Worm (Caenorhabditis elegans) whole organism, L4 larva: Measurements from ENCODE around the gene srv-1.

Experiments used
- T20F7.1 ChIP-seq: fragments of 200-800 bp; sonication (Bioruptor generic); optimal IDR thresholded peaks from 2 replicates; lab custom pipeline; 2018; ENCODE audit warnings: mild to moderate bottlenecking, missing genetic modification characterization, missing compliant biosample characterization
- Y105C5A.15 ChIP-seq: fragments of 200-800 bp; sonication (Bioruptor generic); IDR thresholded peaks from 2 replicates; pipeline ENCODE4 v1.3.6; 2022; ENCODE audit warnings: missing genetic modification characterization, missing compliant biosample characterization
- aha-1 ChIP-seq: fragments of 150-350 bp; peaks from one replicate; lab custom pipeline; 2014; ENCODE audit warnings: missing biosample characterization, missing genetic modification characterization
- ama-1 ChIP-seq: fragments of 150-350 bp; optimal IDR thresholded peaks from 2 replicates; lab custom pipeline; 2014; ENCODE audit warnings: inconsistent platforms, mixed read lengths
- arid-1 ChIP-seq: fragments of 200-800 bp; sonication (Bioruptor generic); conservative IDR thresholded peaks from 2 replicates; pipeline ENCODE4 v1.3.6; 2022; ENCODE audit warnings: missing genetic modification reagents, missing genetic modification characterization, missing compliant biosample characterization
- ceh-32 ChIP-seq: sonication (generic microtip); optimal IDR thresholded peaks from 2 replicates; lab custom pipeline; 2016; ENCODE audit warnings: mild to moderate bottlenecking, missing genetic modification characterization, missing compliant biosample characterization; ENCODE audit not compliant: poor library complexity
- ceh-44 ChIP-seq: fragments of 200-800 bp; sonication (Bioruptor generic); IDR thresholded peaks from 2 replicates; pipeline ENCODE4 v1.3.6; 2022; ENCODE audit warnings: missing genetic modification reagents, missing genetic modification characterization, missing compliant biosample characterization
- ceh-82 ChIP-seq: sonication (generic microtip); optimal IDR thresholded peaks from 2 replicates; lab custom pipeline; 2017; ENCODE audit warnings: missing biosample characterization, missing genetic modification characterization
- cey-2 ChIP-seq: sonication (generic microtip); optimal IDR thresholded peaks from 3 replicates; lab custom pipeline; 2017; ENCODE audit warnings: missing genetic modification characterization, mild to moderate bottlenecking, missing compliant biosample characterization, antibody characterized with exemption, borderline replicate concordance; ENCODE audit not compliant: insufficient read depth
- dmd-6 ChIP-seq: fragments of 200-800 bp; sonication (Bioruptor generic); IDR thresholded peaks from 2 replicates; pipeline ENCODE4 v1.3.6; 2022; ENCODE audit warnings: missing genetic modification reagents, missing genetic modification characterization, missing compliant biosample characterization
- dpl-1 ChIP-seq: fragments of 150-350 bp; optimal IDR thresholded peaks from 2 replicates; lab custom pipeline; 2014; ENCODE audit warnings: missing biosample characterization, missing genetic modification reagents, missing genetic modification characterization
- dve-1 ChIP-seq: sonication (generic microtip); optimal IDR thresholded peaks from 2 replicates; lab custom pipeline; 2017; ENCODE audit warnings: antibody characterized with exemption, mild to moderate bottlenecking, missing genetic modification characterization, missing compliant biosample characterization; ENCODE audit not compliant: insufficient read depth
- egl-27 ChIP-seq: sonication (generic microtip); optimal IDR thresholded peaks from 3 replicates; lab custom pipeline; 2017; ENCODE audit warnings: missing biosample characterization, missing genetic modification reagents, missing genetic modification characterization
- hif-1 ChIP-seq, 2 experiments: sonication (generic microtip); optimal IDR thresholded peaks; 2 replicates each; lab custom pipeline; 2016 to 2017; ENCODE audit warnings: missing compliant biosample characterization in 2 of 2, missing genetic modification characterization in 2 of 2, missing genetic modification reagents in 2 of 2, missing genotype in 2 of 2, mild to moderate bottlenecking in 1 of 2
- hlh-11 ChIP-seq: fragments of 200-800 bp; sonication (Bioruptor generic); optimal IDR thresholded peaks from 2 replicates; lab custom pipeline; 2018; ENCODE audit warnings: mild to moderate bottlenecking, missing genetic modification characterization, missing compliant biosample characterization
- hlh-30 ChIP-seq: sonication (generic microtip); optimal IDR thresholded peaks from 2 replicates; lab custom pipeline; 2017; ENCODE audit warnings: antibody characterized with exemption, mild to moderate bottlenecking, missing genetic modification characterization, missing compliant biosample characterization; ENCODE audit not compliant: insufficient read depth
- jun-1 ChIP-seq: fragments of 150-350 bp; optimal IDR thresholded peaks from 2 replicates; lab custom pipeline; 2014; ENCODE audit warnings: missing biosample characterization, missing genetic modification reagents, missing genetic modification characterization
- lin-1 ChIP-seq: fragments of 200-800 bp; sonication (Bioruptor generic); IDR thresholded peaks from 2 replicates; pipeline ENCODE4 v1.3.6; 2022; ENCODE audit warnings: missing genetic modification reagents, missing genetic modification characterization, missing compliant biosample characterization
- lin-13 ChIP-seq: fragments of 150-350 bp; optimal IDR thresholded peaks from 2 replicates; lab custom pipeline; 2014; ENCODE audit warnings: missing biosample characterization, missing genetic modification reagents, missing genetic modification characterization
- lin-38 ChIP-seq: fragments of 200-800 bp; sonication (Bioruptor generic); IDR thresholded peaks from 2 replicates; pipeline ENCODE4 v1.3.6; 2022; ENCODE audit warnings: missing genetic modification reagents, missing genetic modification characterization, missing compliant biosample characterization
- lsy-2 ChIP-seq, 2 experiments: fragments of 150-350 bp in 1 of 2; sonication (generic microtip) in 1 of 2; optimal IDR thresholded peaks; 2 replicates each; lab custom pipeline; 2014 to 2017; ENCODE audit warnings: missing biosample characterization in 2 of 2, missing genetic modification characterization in 2 of 2
- mdl-1 ChIP-seq, 2 experiments: fragments of 150-350 bp in 1 of 2; sonication (generic microtip) in 1 of 2; optimal IDR thresholded peaks; 2 replicates each; lab custom pipeline; 2014 to 2017; ENCODE audit warnings: missing biosample characterization in 2 of 2, missing genetic modification characterization in 2 of 2
- mep-1 ChIP-seq: fragments of 150-350 bp; sonication (generic microtip); optimal IDR thresholded peaks from 3 replicates; lab custom pipeline; 2014; ENCODE audit warnings: missing biosample characterization, missing genetic modification characterization
- mes-2 ChIP-seq: sonication (generic microtip); optimal IDR thresholded peaks from 2 replicates; lab custom pipeline; 2016; ENCODE audit warnings: missing genotype, mild to moderate bottlenecking, missing genetic modification characterization, missing compliant biosample characterization; ENCODE audit not compliant: poor library complexity, severe bottlenecking
- nhr-10 ChIP-seq: fragments of 150-350 bp; optimal IDR thresholded peaks from 2 replicates; lab custom pipeline; 2014; ENCODE audit warnings: missing biosample characterization, missing genetic modification characterization
- nhr-102 ChIP-seq: sonication (generic microtip); optimal IDR thresholded peaks from 2 replicates; lab custom pipeline; 2016; ENCODE audit warnings: mild to moderate bottlenecking, missing genetic modification characterization, moderate library complexity, missing compliant biosample characterization
- nhr-111 ChIP-seq: fragments of 200-800 bp; sonication (Bioruptor generic); optimal IDR thresholded peaks from 2 replicates; lab custom pipeline; 2018; ENCODE audit warnings: mild to moderate bottlenecking, missing genetic modification characterization, missing compliant biosample characterization
- nhr-25 ChIP-seq: sonication (generic microtip); optimal IDR thresholded peaks from 2 replicates; lab custom pipeline; 2017; ENCODE audit warnings: missing genetic modification characterization, mild to moderate bottlenecking, missing compliant biosample characterization, antibody characterized with exemption, moderate library complexity, borderline replicate concordance; ENCODE audit not compliant: insufficient read depth
- nhr-28 ChIP-seq: fragments of 150-350 bp; optimal IDR thresholded peaks from 2 replicates; lab custom pipeline; 2014; ENCODE audit warnings: missing biosample characterization, missing genetic modification characterization
- nhr-48 ChIP-seq: sonication (generic microtip); optimal IDR thresholded peaks from 2 replicates; lab custom pipeline; 2016; ENCODE audit warnings: mild to moderate bottlenecking, missing genetic modification characterization, missing compliant biosample characterization
- nhr-76 ChIP-seq: fragments of 150-350 bp; optimal IDR thresholded peaks from 2 replicates; lab custom pipeline; 2014; ENCODE audit warnings: missing biosample characterization, missing genetic modification characterization
- nhr-77 ChIP-seq: fragments of 150-350 bp; optimal IDR thresholded peaks from 2 replicates; lab custom pipeline; 2014; ENCODE audit warnings: missing biosample characterization, missing genetic modification characterization
- php-3 ChIP-seq: fragments of 200-800 bp; sonication (Bioruptor generic); IDR thresholded peaks from 2 replicates; pipeline ENCODE4 v1.3.6; 2022; ENCODE audit warnings: missing genetic modification reagents, missing genetic modification characterization, missing compliant biosample characterization
- pqm-1 ChIP-seq: sonication (generic microtip); optimal IDR thresholded peaks from 2 replicates; lab custom pipeline; 2017; ENCODE audit warnings: missing biosample characterization, missing genetic modification characterization
- rbr-2 ChIP-seq: sonication (generic microtip); optimal IDR thresholded peaks from 2 replicates; lab custom pipeline; 2016; ENCODE audit warnings: missing genotype, missing genetic modification characterization, missing compliant biosample characterization
- saeg-2 ChIP-seq: fragments of 200-800 bp; sonication (Bioruptor generic); IDR thresholded peaks from 2 replicates; pipeline ENCODE4 v1.3.6; 2022; ENCODE audit warnings: missing genetic modification reagents, missing genetic modification characterization, missing compliant biosample characterization
- set-16 ChIP-seq: fragments of 200-800 bp; sonication (Bioruptor generic); IDR thresholded peaks from 2 replicates; pipeline ENCODE4 v1.3.6; 2022; ENCODE audit warnings: missing genetic modification reagents, missing genetic modification characterization, missing compliant biosample characterization
- spr-1 ChIP-seq: sonication (generic microtip); optimal IDR thresholded peaks from 2 replicates; lab custom pipeline; 2016; ENCODE audit warnings: mild to moderate bottlenecking, missing genetic modification characterization, missing compliant biosample characterization
- spr-3 ChIP-seq: fragments of 200-800 bp; sonication (Bioruptor generic); optimal IDR thresholded peaks from 2 replicates; lab custom pipeline; 2018; ENCODE audit warnings: mild to moderate bottlenecking, missing genetic modification characterization, missing compliant biosample characterization
- unc-130 ChIP-seq: sonication (generic microtip); optimal IDR thresholded peaks from 2 replicates; lab custom pipeline; 2016; ENCODE audit warnings: missing genetic modification reagents, missing genetic modification characterization, missing compliant biosample characterization
- unc-62 ChIP-seq, 3 experiments: fragments of 150-350 bp in 1 of 3; sonication (generic microtip); optimal IDR thresholded peaks in 2 of 3; peaks in 1 of 3; 1 replicate in 1 of 3; 2 replicates in 2 of 3; lab custom pipeline; 2014 to 2017; ENCODE audit warnings: missing biosample characterization in 3 of 3, missing genetic modification characterization in 3 of 3, missing genetic modification reagents in 3 of 3, missing genotype in 1 of 3
- zfp-2 ChIP-seq: sonication (generic microtip); optimal IDR thresholded peaks from 2 replicates; lab custom pipeline; 2016; ENCODE audit warnings: mild to moderate bottlenecking, missing genetic modification characterization, missing compliant biosample characterization
- zfp-3 ChIP-seq: fragments of 200-800 bp; sonication (Bioruptor generic); conservative IDR thresholded peaks from 2 replicates; pipeline ENCODE4 v1.3.6; 2022; ENCODE audit warnings: missing genetic modification reagents, missing genetic modification characterization, missing compliant biosample characterization

Gene srv-1

DNA sequence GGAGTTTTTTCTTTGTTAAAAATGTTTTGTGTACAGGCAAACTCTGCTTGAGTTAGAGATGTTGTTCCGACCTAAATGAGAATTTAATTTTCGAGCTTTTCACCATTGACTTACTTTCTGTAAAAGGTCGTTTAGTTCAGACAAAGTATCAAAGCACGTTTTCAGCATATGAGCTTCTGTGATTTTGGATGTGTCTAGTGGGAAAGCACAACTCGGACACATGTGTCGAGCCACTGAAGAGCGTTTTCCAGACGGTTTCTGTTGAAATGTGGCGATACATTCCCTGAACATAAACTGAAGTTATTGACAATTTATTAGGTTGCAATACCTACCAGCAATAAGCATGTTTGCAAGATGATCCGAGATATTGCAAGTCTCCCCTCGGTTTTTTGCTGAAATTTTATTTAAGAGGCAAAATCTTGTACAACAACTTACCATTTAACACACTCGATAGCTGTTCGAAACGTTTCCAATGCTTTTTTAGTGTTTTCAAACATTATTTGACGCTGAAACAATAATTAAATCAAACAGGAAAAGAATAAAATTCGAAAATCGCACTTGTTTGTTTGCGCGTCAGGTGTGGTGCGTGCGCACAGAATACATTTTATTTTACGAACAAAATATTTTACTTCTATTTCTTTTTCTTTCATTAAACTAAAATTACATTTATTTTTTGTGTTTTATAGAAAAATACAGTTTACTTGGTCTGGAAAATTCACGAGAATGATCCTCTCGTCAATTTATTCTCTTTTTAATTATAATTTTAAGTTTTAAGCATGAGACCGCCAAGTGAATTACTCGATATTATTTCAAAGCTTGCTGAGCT, 39.0 kb downstream of the srv-1 start, which contains the start of the genes brd-1 and K04C2.2:
Gene brd-1, minus strand, starts transcription at position 506 of the 826 bp plus-strand sequence.
Gene K04C2.2, plus strand, starts transcription at position 776 of the 826 bp plus-strand sequence.
- TF ChIP-seq dpl-1 (GFP tag; lab: Kevin White, UChicago) (peak; percentile 68), mes-2 (tag; lab: Kevin White, UChicago) (peak; percentile 45), mdl-1 (tag; optimal IDR thresholded peaks at IDR 0.05; lab: Kevin White, UChicago) (no peak), hif-1 (tag; optimal IDR thresholded peaks at IDR 0.05; lab: Kevin White, UChicago) (no peak), lsy-2 (tag; optimal IDR thresholded peaks at IDR 0.05; lab: Kevin White, UChicago) (peak in 1 of 2 experiments; percentile 28), ceh-82 (tag; lab: Kevin White, UChicago) (no peak), aha-1 (peak; percentile 95)

DNA sequence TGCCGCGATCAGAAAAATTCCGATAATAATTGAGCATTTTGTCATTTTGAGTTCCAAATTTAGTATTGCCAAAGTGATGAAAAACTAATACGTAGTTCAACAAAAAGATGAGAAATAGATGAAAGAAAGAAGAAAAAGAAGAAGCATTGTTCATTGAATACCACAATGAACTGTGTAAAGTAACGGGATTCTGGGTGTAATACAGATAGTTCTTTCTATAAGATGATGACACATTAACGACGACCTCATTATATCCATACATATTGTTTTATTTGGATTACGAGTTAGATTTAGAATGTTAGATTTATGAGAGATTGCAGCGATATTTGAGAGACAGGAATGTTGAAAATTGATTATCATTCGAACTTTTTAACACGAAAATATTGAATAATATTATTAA, 41.4 kb downstream of the srv-1 start, which contains the start of gene K04C2.5:
Gene K04C2.5, minus strand, starts transcription at position 101 of the 400 bp plus-strand sequence.
- TF ChIP-seq T20F7.1 (GFP tag; lab: Kevin White, UChicago) (no peak), nhr-10 (tag; lab: Kevin White, UChicago) (no peak), unc-130 (GFP tag; lab: Kevin White, UChicago) (no peak), set-16 (GFP tag; lab: Robert Waterston, UW) (no peak), ceh-44 (GFP tag; lab: Robert Waterston, UW) (no peak), arid-1 (GFP tag; lab: Robert Waterston, UW) (no peak), jun-1 (tag; lab: Kevin White, UChicago) (no peak), dve-1 (no peak), Y105C5A.15 (GFP tag; lab: Robert Waterston, UW) (no peak), rbr-2 (no peak), saeg-2 (no peak), nhr-25 (no peak), egl-27 (tag; lab: Kevin White, UChicago) (no peak), ceh-32 (no peak), nhr-48 (no peak), php-3 (no peak), zfp-2 (no peak)

DNA sequence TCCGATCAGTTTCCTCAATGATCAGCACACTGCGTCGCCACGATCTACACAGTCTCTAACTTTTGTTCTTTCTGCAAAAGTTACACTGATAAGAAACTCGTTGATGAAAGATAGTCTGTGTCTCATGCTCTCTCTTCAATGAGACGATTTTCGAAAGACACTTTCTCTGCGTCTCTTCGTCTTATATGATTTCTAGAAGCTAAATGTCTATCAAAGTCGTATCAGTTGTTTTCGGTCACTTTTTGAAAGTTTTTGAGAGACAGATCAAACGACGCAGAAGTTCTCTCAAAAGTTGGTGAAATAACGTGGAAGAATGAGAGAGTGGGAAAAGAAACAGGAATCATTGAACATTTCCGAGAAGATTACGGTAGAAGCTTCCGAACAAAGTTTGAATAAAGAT, 45.0 kb downstream of the srv-1 start:
- no peak for TF ChIP-seq nhr-111 (GFP tag; lab: Kevin White, UChicago)
- peak; percentile 40 for TF ChIP-seq spr-1 (tag; lab: Kevin White, UChicago)
- TF ChIP-seq nhr-102 (tag; lab: Kevin White, UChicago), result peak; percentile 63
- TF ChIP-seq lin-1 (GFP tag; lab: Robert Waterston, UW), result peak; percentile 67
- peak; percentile 94 for TF ChIP-seq dve-1
- no peak for TF ChIP-seq egl-27 (tag; lab: Kevin White, UChicago)
- peak; percentile 89 for TF ChIP-seq nhr-28
- TF ChIP-seq hif-1 (tag; optimal IDR thresholded peaks at IDR 0.05; lab: Kevin White, UChicago), result peak in 1 of 2 experiments; percentile 0
- TF ChIP-seq unc-62 (GFP tag; optimal IDR thresholded peaks at IDR 0.05 in 1 of 2; lab: Kevin White, UChicago), result peak in 1 of 2 experiments; percentile 99
- no peak for TF ChIP-seq unc-62 (tag; optimal IDR thresholded peaks at IDR 0.05; lab: Kevin White, UChicago)
- TF ChIP-seq nhr-10 (tag; lab: Kevin White, UChicago), result peak; percentile 74
- peak; percentile 98 for TF ChIP-seq dmd-6 (GFP tag; lab: Robert Waterston, UW)
- peak; percentile 46 for TF ChIP-seq pqm-1 (tag; lab: Kevin White, UChicago)
- TF ChIP-seq nhr-76 (tag; lab: Kevin White, UChicago), result peak; percentile 17
- peak; percentile 49 for TF ChIP-seq lin-38 (GFP tag; lab: Robert Waterston, UW)
- peak; percentile 65 for TF ChIP-seq mep-1 (tag; lab: Kevin White, UChicago)
- TF ChIP-seq nhr-48, result peak; percentile 83
- TF ChIP-seq spr-3 (GFP tag; lab: Kevin White, UChicago), result no peak
- TF ChIP-seq mdl-1 (tag; optimal IDR thresholded peaks at IDR 0.05; lab: Kevin White, UChicago), result peak in 1 of 2 experiments; percentile 75
- TF ChIP-seq zfp-3, result 0 out of 2 replicates have a peak, but pooled peaks have one; percentile 51
- TF ChIP-seq lsy-2 (tag; optimal IDR thresholded peaks at IDR 0.05; lab: Kevin White, UChicago), result peak; percentile 43 to 84
- TF ChIP-seq rbr-2, result no peak
- TF ChIP-seq lin-13 (GFP tag; lab: Kevin White, UChicago), result peak; percentile 37
- peak; percentile 61 for TF ChIP-seq cey-2 (tag; lab: Kevin White, UChicago)
- TF ChIP-seq ama-1 (lab: Kevin White, UChicago), result peak; percentile 27
- TF ChIP-seq nhr-77 (tag; lab: Kevin White, UChicago), result peak; percentile 45
- TF ChIP-seq hlh-30 (tag; lab: Kevin White, UChicago), result peak; percentile 75
- peak; percentile 95 for TF ChIP-seq hlh-11
